Worm (Caenorhabditis elegans) whole organism, dauer: Measurements from ENCODE around the gene arrd-11.

Experiments used
- unc-62 ChIP-seq: sonication (generic microtip); optimal IDR thresholded peaks from 2 replicates; lab custom pipeline; 2017; ENCODE audit warnings: missing biosample characterization, missing genetic modification reagents, missing genetic modification characterization

Gene arrd-11

ce11 chrII:13739423-13739822 lies 23.8 kb upstream of the arrd-11 start:
- no peak for TF ChIP-seq unc-62 (GFP tag; lab: Kevin White, UChicago)

ce11 chrII:13741449-13741848 lies 21.8 kb upstream of the arrd-11 start, which contains the start of gene mig-14:
TSS of gene mig-14 (plus strand) at chrII:13741738.
- no peak for TF ChIP-seq unc-62 (GFP tag; lab: Kevin White, UChicago)

- no peak for TF ChIP-seq unc-62 (GFP tag; lab: Kevin White, UChicago)
Observed at ce11 chrII:13750128-13750527, 13.1 kb upstream of the arrd-11 start.

- TF ChIP-seq unc-62 (GFP tag; lab: Kevin White, UChicago) = no peak
Observed at ce11 chrII:13751030-13751429, 12.2 kb upstream of the arrd-11 start.

ce11 chrII:13752016-13752415 lies 11.2 kb upstream of the arrd-11 start, which contains the start of gene arrd-14:
TSS of gene arrd-14 (plus strand) at chrII:13752316.
- no peak for TF ChIP-seq unc-62 (GFP tag; lab: Kevin White, UChicago)

ce11 chrII:13756232-13756631 lies 7.0 kb upstream of the arrd-11 start:
- TF ChIP-seq unc-62 (GFP tag; lab: Kevin White, UChicago) = no peak

- no peak for TF ChIP-seq unc-62 (GFP tag; lab: Kevin White, UChicago)
Observed at ce11 chrII:13758108-13758507, 5.1 kb upstream of the arrd-11 start, which contains the start of gene arrd-13. TSS of gene arrd-13 (plus strand) at chrII:13758408.

ce11 chrII:13765952-13766351 lies 2.7 kb downstream of the arrd-11 start, which contains the start of gene arrd-12:
TSS of gene arrd-12 (plus strand) at chrII:13766252.
- TF ChIP-seq unc-62 (GFP tag; lab: Kevin White, UChicago) = no peak

ce11 chrII:13771335-13771734 lies 8.1 kb downstream of the arrd-11 start, which contains the start of gene C01B9.1:
TSS of gene C01B9.1 (plus strand) at chrII:13771575.
- no peak for TF ChIP-seq unc-62 (GFP tag; lab: Kevin White, UChicago)

ce11 chrII:13780792-13781248 lies 17.6 kb downstream of the arrd-11 start:
- no peak for TF ChIP-seq unc-62 (GFP tag; lab: Kevin White, UChicago)

ce11 chrII:13783880-13784279 lies 20.7 kb downstream of the arrd-11 start, which contains the start of gene C01B9.4:
TSS of gene C01B9.4 (minus strand) at chrII:13783980.
- TF ChIP-seq unc-62 (GFP tag; lab: Kevin White, UChicago) = no peak

ce11 chrII:13785582-13785981 lies 22.4 kb downstream of the arrd-11 start:
- no peak for TF ChIP-seq unc-62 (GFP tag; lab: Kevin White, UChicago)

- TF ChIP-seq unc-62 (GFP tag; lab: Kevin White, UChicago) = no peak
Observed at ce11 chrII:13786899-13787298, 23.7 kb downstream of the arrd-11 start.

ce11 chrII:13788813-13789212 lies 25.6 kb downstream of the arrd-11 start:
- TF ChIP-seq unc-62 (GFP tag; lab: Kevin White, UChicago) = no peak

ce11 chrII:13789714-13790113 lies 26.5 kb downstream of the arrd-11 start:
- TF ChIP-seq unc-62 (GFP tag; lab: Kevin White, UChicago) = no peak

- no peak for TF ChIP-seq unc-62 (GFP tag; lab: Kevin White, UChicago)
Observed at ce11 chrII:13791570-13792279, 28.5 kb downstream of the arrd-11 start, which contains the start of gene ZK131.11. TSS of gene ZK131.11 (plus strand) at chrII:13792229.

ce11 chrII:13795160-13795559 lies 31.9 kb downstream of the arrd-11 start:
- TF ChIP-seq unc-62 (GFP tag; lab: Kevin White, UChicago) = no peak
